Worm (Caenorhabditis elegans): Measurements from ENCODE around the gene nhl-2.

DNA sequence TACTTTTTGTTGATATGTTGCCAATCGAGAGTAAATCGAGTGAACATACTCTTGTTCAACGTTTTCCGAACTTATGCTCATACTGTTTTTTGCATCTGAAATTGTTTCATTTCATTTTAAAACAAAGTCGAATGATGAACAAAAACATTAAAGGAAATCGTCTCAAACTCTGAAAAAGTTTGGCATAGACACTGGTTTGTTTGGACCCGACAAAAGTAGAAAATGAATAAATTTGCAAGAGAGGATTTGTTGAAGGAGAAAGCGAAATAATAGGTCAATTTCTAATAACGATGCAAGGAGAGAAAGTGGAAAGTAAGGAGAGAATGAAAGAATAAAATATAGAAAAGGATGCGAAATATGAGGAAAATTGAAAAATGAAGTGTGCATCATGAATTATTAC is 24.2 kb downstream of the nhl-2 start, which contains the start of gene C35D10.12:
- TF ChIP-seq unc-39 (tag; optimal IDR thresholded peaks at IDR 0.05) (no peak), ama-1 (optimal IDR thresholded peaks at IDR 0.05) (no peak), fkh-10 (GFP tag; optimal IDR thresholded peaks at IDR 0.05) (no peak), egl-27 (tag; optimal IDR thresholded peaks at IDR 0.05) (no peak), ztf-11 (tag; optimal IDR thresholded peaks at IDR 0.05) (no peak), nhr-76 (tag; optimal IDR thresholded peaks at IDR 0.05) (no peak), ceh-16 (tag; optimal IDR thresholded peaks at IDR 0.05) (no peak), skn-1 (tag; optimal IDR thresholded peaks at IDR 0.05) (no peak), ceh-82 (tag; optimal IDR thresholded peaks at IDR 0.05) (no peak), nhr-67 (tag; optimal IDR thresholded peaks at IDR 0.05) (no peak), eor-1 (tag; optimal IDR thresholded peaks at IDR 0.05) (no peak), R02D3.7 (tag; optimal IDR thresholded peaks at IDR 0.05) (no peak)
